Worm (Caenorhabditis elegans): Measurements from ENCODE around the gene zyg-12.
"Not testable (repeated sequence)": the region's sequence is repeated elsewhere in the genome, so short reads cannot be mapped to it uniquely, and the experiment has no call there.

zyg-12 gene

DNA sequence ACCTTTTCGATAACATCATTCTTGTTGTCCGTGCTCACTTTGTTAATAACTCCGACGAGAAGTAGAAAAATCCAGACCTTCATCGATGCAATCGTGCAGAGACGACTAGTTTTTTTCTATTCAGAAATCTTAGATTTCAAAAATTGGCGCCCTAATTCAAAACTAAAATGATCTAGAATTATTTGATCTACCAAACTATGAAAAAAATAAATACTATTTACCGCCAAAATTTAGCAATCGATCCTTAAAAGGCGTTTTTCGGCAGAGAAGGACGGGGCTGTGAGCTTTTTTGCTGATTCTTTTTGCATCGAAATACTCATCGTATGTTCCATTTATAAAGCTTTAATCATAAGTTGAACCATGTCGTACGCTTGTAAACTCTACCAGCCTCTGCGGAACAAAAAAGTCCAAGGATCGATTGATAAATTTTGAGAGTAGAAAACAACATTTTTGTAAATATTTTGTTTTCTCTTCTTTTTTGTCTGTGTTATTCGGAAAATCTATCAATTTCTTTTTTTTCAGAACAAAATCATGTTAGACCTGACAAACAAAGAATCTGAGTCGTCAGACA is at the start of gene zyg-12, which contains the start of gene try-1:
Gene zyg-12, plus strand, starts transcription at position 521 of the 571 bp plus-strand sequence.
Gene try-1, minus strand, starts transcription at position 148 of the 571 bp plus-strand sequence.
- TF ChIP-seq elt-2 (tag; optimal IDR thresholded peaks at IDR 0.05) (no peak), eyg-1 (tag; optimal IDR thresholded peaks at IDR 0.05) (no peak), unc-3 (GFP tag; conservative IDR thresholded peaks at IDR 0.05) (no peak), unc-3 (tag; optimal IDR thresholded peaks at IDR 0.05) (no peak), ref-2 (tag; optimal IDR thresholded peaks at IDR 0.05) (no peak), ceh-45 (GFP tag; IDR thresholded peaks at IDR 0.05) (no peak), F13H6.1 (tag; optimal IDR thresholded peaks at IDR 0.05) (no peak), zip-5 (tag; optimal IDR thresholded peaks at IDR 0.05) (no peak), ceh-19 (GFP tag; optimal IDR thresholded peaks at IDR 0.05) (no peak), tbx-7 (tag; optimal IDR thresholded peaks at IDR 0.05) (no peak), gmeb-2 (tag; optimal IDR thresholded peaks at IDR 0.05) (no peak)

DNA sequence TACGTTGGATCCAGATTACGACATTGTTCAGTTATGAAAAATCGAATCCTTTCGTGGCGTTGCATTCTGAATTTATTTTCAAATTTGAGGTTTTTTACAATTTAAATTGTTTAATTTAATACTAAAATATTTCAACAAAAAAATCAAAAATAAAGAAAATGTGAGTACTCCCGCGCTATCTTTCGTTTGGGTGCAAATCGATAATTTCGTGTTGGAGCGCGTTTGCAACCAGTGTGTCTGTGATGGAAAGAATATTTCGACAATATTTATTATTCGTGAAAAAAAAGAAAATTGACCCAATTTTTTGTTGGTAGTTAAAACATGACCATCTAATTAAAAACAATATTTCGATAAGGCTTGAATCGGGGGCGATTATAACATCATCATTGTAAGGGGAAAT is 47.7 kb upstream of the zyg-12 start, which contains the start of gene R05F9.9:
Gene R05F9.9, minus strand, starts transcription at position 66 of the 400 bp plus-strand sequence.
- TF ChIP-seq ceh-45 (GFP tag; IDR thresholded peaks at IDR 0.05) (no peak), sox-2 (GFP tag; IDR thresholded peaks at IDR 0.05) (no peak), hlh-8 (tag; optimal IDR thresholded peaks at IDR 0.05) (no peak), odd-2 (tag; optimal IDR thresholded peaks at IDR 0.05) (no peak), ceh-48 (tag; optimal IDR thresholded peaks at IDR 0.05) (peak; percentile 79), pros-1 (tag; optimal IDR thresholded peaks at IDR 0.05) (no peak), elt-2 (tag; optimal IDR thresholded peaks at IDR 0.05) (peak; percentile 35)

DNA sequence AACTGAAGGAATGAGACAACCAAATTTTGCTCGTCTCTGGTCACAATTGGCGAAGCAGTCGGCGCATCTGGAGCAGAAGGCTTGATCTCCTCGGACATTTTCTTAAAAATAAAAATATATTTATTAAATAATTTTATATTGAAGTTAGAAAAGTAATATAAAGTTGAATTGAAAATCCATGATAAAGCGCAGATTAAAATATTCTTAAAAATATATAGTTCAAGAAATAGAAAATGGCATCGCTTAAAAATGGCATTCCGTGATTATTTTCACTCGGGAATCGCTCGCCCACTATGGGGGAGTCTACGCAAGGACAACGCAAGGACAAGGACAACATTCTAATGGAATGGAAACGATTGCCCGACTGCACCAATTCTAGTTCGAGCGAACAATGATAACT is 46.0 kb upstream of the zyg-12 start, which contains the start of gene sgt-1:
Gene sgt-1, minus strand, starts transcription at position 101 of the 400 bp plus-strand sequence.
- not testable (repeated sequence) for TF ChIP-seq ceh-19 (GFP tag; optimal IDR thresholded peaks at IDR 0.05); ceh-22 (tag; optimal IDR thresholded peaks at IDR 0.05); ceh-6 (GFP tag; optimal IDR thresholded peaks at IDR 0.05)

DNA sequence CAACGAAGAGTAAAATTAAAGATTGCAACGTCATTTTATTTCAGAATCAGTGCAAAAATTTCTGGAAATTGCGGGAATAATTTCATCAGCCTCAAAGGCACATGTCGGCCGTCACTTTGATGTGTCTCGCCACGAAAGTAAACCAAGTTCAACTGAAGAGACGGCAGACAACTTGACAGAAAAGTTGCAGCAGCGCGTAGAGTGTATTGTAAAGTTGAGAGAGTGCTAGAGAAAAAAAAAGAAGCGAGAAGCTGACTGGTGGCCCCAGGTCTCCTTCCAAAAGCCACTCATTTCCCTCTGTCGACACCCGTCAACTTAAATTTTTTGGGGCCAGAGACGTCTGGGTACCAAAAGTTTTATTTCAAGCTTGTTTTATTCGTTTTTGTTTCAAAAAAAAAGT is 45.4 kb upstream of the zyg-12 start:
- TF ChIP-seq ceh-30 (tag; optimal IDR thresholded peaks at IDR 0.05): peak; percentile 47
- peak; percentile 1 for TF ChIP-seq ets-4 (tag; optimal IDR thresholded peaks at IDR 0.05)
- peak; percentile 98 for TF ChIP-seq unc-55 (GFP tag; optimal IDR thresholded peaks at IDR 0.05)
- no peak for TF ChIP-seq nhr-232 (tag; optimal IDR thresholded peaks at IDR 0.05)
- TF ChIP-seq unc-3 (GFP tag; conservative IDR thresholded peaks at IDR 0.05): no peak
- no peak for TF ChIP-seq unc-3 (tag; optimal IDR thresholded peaks at IDR 0.05)
- peak; percentile 64 for TF ChIP-seq ceh-31 (tag; optimal IDR thresholded peaks at IDR 0.05)
- TF ChIP-seq dve-1 (tag; optimal IDR thresholded peaks at IDR 0.05): peak; percentile 44
- peak; percentile 47 for TF ChIP-seq ceh-18 (tag; optimal IDR thresholded peaks at IDR 0.05)
- peak; percentile 86 for TF ChIP-seq unc-42 (tag; optimal IDR thresholded peaks at IDR 0.05)
- peak; percentile 34 for TF ChIP-seq tbx-2 (tag; optimal IDR thresholded peaks at IDR 0.05)
- no peak for TF ChIP-seq ceh-19 (GFP tag; optimal IDR thresholded peaks at IDR 0.05)
- peak; percentile 56 for TF ChIP-seq hlh-30 (tag; optimal IDR thresholded peaks at IDR 0.05; ENCODE audit: insufficient read depth)
- TF ChIP-seq nfya-1 (tag; optimal IDR thresholded peaks at IDR 0.05): peak; percentile 87
- no peak for TF ChIP-seq ceh-34 (tag; optimal IDR thresholded peaks at IDR 0.05)
- no peak for TF ChIP-seq madf-2 (tag; optimal IDR thresholded peaks at IDR 0.05)
- TF ChIP-seq ztf-16 (tag; optimal IDR thresholded peaks at IDR 0.05): no peak
- TF ChIP-seq eyg-1 (tag; optimal IDR thresholded peaks at IDR 0.05): no peak
- peak; percentile 70 for TF ChIP-seq rnt-1 (tag; optimal IDR thresholded peaks at IDR 0.05)
- no peak for TF ChIP-seq fkh-6 (tag; optimal IDR thresholded peaks at IDR 0.05)
- peak; percentile 7 for TF ChIP-seq elt-2 (tag; optimal IDR thresholded peaks at IDR 0.05)

DNA sequence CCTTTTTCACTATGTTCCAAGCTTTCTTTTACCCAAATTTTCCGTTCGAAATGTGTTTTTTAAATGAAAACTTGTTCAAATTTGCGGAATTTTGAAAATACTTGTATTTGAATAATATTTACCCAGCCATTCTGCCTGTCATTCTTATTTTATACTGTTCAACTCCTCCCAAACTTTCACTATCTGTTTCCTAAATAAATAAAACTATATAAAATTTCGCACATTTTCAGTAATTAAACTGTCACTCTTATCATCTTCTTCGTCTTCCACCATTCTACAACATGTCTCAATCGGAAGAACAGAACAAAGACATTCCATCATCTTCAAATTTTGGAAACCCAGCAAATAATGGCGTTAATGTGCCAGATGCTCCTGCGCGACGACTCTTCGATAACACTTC is 44.9 kb upstream of the zyg-12 start, which contains the start of gene btbd-10:
Gene btbd-10, plus strand, starts transcription at position 231 of the 400 bp plus-strand sequence.
- no peak for TF ChIP-seq C08G9.2 (tag; optimal IDR thresholded peaks at IDR 0.05)
- TF ChIP-seq unc-3 (GFP tag; conservative IDR thresholded peaks at IDR 0.05): no peak
- no peak for TF ChIP-seq unc-3 (tag; optimal IDR thresholded peaks at IDR 0.05)
- no peak for TF ChIP-seq rnt-1 (tag; optimal IDR thresholded peaks at IDR 0.05)
- TF ChIP-seq hlh-13 (GFP tag; optimal IDR thresholded peaks at IDR 0.05): no peak
